Worm (Caenorhabditis elegans) whole organism, L4 larva: ENCODE results near the gene etc-1.
A peak's percentile ranks its signal among the peaks of the same experiment; 100 is the strongest.

Source experiments
- ama-1 ChIP-seq: fragments of 150-350 bp; optimal IDR thresholded peaks from 2 replicates; lab custom pipeline; 2014; ENCODE audit warnings: inconsistent platforms, mixed read lengths
- ctbp-1 ChIP-seq: fragments of 200-800 bp; sonication (Bioruptor generic); IDR thresholded peaks from 2 replicates; pipeline ENCODE4 v1.3.6; 2022; ENCODE audit warnings: missing genetic modification reagents, missing genetic modification characterization, missing compliant biosample characterization
- hlh-11 ChIP-seq: fragments of 200-800 bp; sonication (Bioruptor generic); optimal IDR thresholded peaks from 2 replicates; lab custom pipeline; 2018; ENCODE audit warnings: mild to moderate bottlenecking, missing genetic modification characterization, missing compliant biosample characterization
- mdl-1 ChIP-seq, 2 experiments: fragments of 150-350 bp in 1 of 2; sonication (generic microtip) in 1 of 2; optimal IDR thresholded peaks; 2 replicates each; lab custom pipeline; 2014 to 2017; ENCODE audit warnings: missing biosample characterization in 2 of 2, missing genetic modification characterization in 2 of 2
- nhr-28 ChIP-seq: fragments of 150-350 bp; optimal IDR thresholded peaks from 2 replicates; lab custom pipeline; 2014; ENCODE audit warnings: missing biosample characterization, missing genetic modification characterization
- unc-62 ChIP-seq, 3 experiments: fragments of 150-350 bp in 1 of 3; sonication (generic microtip); optimal IDR thresholded peaks in 2 of 3; peaks in 1 of 3; 1 replicate in 1 of 3; 2 replicates in 2 of 3; lab custom pipeline; 2014 to 2017; ENCODE audit warnings: missing biosample characterization in 3 of 3, missing genetic modification characterization in 3 of 3, missing genetic modification reagents in 3 of 3, missing genotype in 1 of 3
- zip-2 ChIP-seq: fragments of 150-350 bp; optimal IDR thresholded peaks from 2 replicates; lab custom pipeline; 2014; ENCODE audit warnings: missing biosample characterization, missing genetic modification characterization

The etc-1 gene

ce11 chrII:8717579-8717978 lies 52.9 kb downstream of the etc-1 start:
- TF ChIP-seq nhr-28 (tag; lab: Kevin White, UChicago) (peak; percentile 38), hlh-11 (tag; lab: Kevin White, UChicago) (peak; percentile 14), ctbp-1 (GFP tag; lab: Robert Waterston, UW) (no peak), zip-2 (tag; lab: Kevin White, UChicago) (no peak), ama-1 (lab: Kevin White, UChicago) (peak; percentile 14), mdl-1 (tag; optimal IDR thresholded peaks at IDR 0.05; lab: Kevin White, UChicago) (peak in 1 of 2 experiments; percentile 22), unc-62 (GFP tag; optimal IDR thresholded peaks at IDR 0.05 in 1 of 2; lab: Kevin White, UChicago) (peak in 1 of 2 experiments; percentile 37), unc-62 (tag; optimal IDR thresholded peaks at IDR 0.05; lab: Kevin White, UChicago) (no peak)
